Worm (Caenorhabditis elegans): Measurements from ENCODE around the gene nas-33.

DNA sequence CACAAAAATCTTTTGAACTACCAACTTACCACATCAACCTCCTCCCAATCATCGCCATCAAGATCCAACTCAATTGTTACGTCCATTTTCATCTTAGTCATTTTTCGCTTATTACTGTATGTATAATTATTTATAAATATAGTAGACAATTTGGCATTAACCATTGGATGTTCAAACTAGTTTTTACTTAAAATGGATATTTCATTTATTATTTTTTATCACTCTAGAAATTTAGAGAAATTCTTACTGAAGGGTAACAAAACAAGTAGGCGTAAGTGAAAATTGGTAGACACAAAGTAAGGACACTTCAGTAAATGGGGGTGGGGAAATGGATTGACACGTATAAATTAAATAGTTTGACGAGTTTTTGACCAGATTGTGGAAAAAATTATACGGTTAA is 44.7 kb upstream of the nas-33 start, which contains the start of gene actl-1:
- TF ChIP-seq W03F9.2 (tag; optimal IDR thresholded peaks at IDR 0.05) (no peak), him-1 (tag; optimal IDR thresholded peaks at IDR 0.05) (no peak), dao-5 (tag; optimal IDR thresholded peaks at IDR 0.05) (no peak)
